Fruit fly (Drosophila melanogaster): ENCODE data around the gene Wnt5.

Wnt5 gene

DNA sequence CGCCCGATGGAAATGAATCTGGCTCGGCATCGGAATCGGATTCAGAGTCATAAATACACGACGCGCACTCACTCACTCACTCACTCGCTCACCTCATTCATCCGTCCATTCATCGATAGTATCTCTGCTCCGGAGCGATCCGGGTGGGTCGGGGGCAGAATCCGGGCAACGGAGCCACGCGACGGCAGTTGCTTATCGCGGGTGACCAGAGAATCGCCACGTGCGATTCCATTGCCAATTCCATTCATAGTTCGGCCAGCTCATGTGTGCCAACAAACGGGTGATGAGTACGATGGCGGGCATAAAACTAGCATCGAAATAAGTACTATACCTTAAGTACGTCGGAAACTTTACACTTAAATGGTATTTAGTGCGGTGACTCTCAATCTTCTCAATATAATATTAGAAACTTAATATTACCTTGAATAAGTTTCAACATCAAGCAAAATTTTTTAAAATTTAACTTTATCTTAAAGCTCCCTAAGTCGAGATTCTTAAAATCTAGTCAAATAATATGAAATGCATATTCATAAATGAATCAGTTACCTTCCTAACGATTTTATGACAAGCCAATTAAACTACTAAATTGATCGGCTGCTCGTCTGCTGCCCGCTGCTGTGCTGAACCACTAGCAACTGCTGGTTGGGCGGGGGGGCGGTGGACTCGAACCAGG is 19.5 kb upstream of the Wnt5 start (continued):
- TF ChIP-seq CG12299 (tag; optimal IDR thresholded peaks at IDR 0.05) (no peak), inv (GFP tag; IDR thresholded peaks at IDR 0.05; ENCODE audit: partially characterized antibody) (no peak), ERR (GFP tag; optimal IDR thresholded peaks at IDR 0.05) (no peak), CG10431 (GFP tag; optimal IDR thresholded peaks at IDR 0.05) (no peak), Optix (GFP tag; IDR thresholded peaks at IDR 0.05) (no peak), CG6791 (GFP tag; IDR thresholded peaks at IDR 0.05; ENCODE audit: partially characterized antibody) (no peak), CG43689 (GFP tag; IDR thresholded peaks at IDR 0.05) (no peak), CG11398 (GFP tag; optimal IDR thresholded peaks at IDR 0.05) (no peak), Sox100B (GFP tag; optimal IDR thresholded peaks at IDR 0.05) (peak; percentile 67), CG11696 (GFP tag; IDR thresholded peaks at IDR 0.05) (peak; percentile 76), CG16779 (GFP tag; IDR thresholded peaks at IDR 0.05) (no peak), fd102C (GFP tag; optimal IDR thresholded peaks at IDR 0.05) (no peak), wek (GFP tag; optimal IDR thresholded peaks at IDR 0.05) (no peak), nmo (GFP tag; optimal IDR thresholded peaks at IDR 0.05) (peak; percentile 59), CG15514 (GFP tag; optimal IDR thresholded peaks at IDR 0.05) (no peak), CG8765 (GFP tag; IDR thresholded peaks at IDR 0.05) (no peak), fu2 (GFP tag; optimal IDR thresholded peaks at IDR 0.05) (no peak), CG4730 (GFP tag; IDR thresholded peaks at IDR 0.05) (no peak), CG10147 (GFP tag; optimal IDR thresholded peaks at IDR 0.05) (peak; percentile 33), br (optimal IDR thresholded peaks at IDR 0.05) (no peak), Hmx (GFP tag; optimal IDR thresholded peaks at IDR 0.05) (no peak), Ravus (GFP tag; IDR thresholded peaks at IDR 0.05) (no peak), btn (GFP tag; optimal IDR thresholded peaks at IDR 0.05) (no peak), GATAe (GFP tag; conservative IDR thresholded peaks at IDR 0.05) (no peak), CG3065 (GFP tag; optimal IDR thresholded peaks at IDR 0.05) (no peak), CG30020 (tag; optimal IDR thresholded peaks at IDR 0.05) (peak; percentile 10), ci (GFP tag; IDR thresholded peaks at IDR 0.05) (no peak), CG6683 (GFP tag; optimal IDR thresholded peaks at IDR 0.05) (peak; percentile 19), gsb (GFP tag; IDR thresholded peaks at IDR 0.05) (no peak), CG11504 (tag; optimal IDR thresholded peaks at IDR 0.05) (peak; percentile 73), Bdp1 (GFP tag; optimal IDR thresholded peaks at IDR 0.05) (no peak), Hey (tag; optimal IDR thresholded peaks at IDR 0.05) (peak; percentile 65), CG2199 (GFP tag; IDR thresholded peaks at IDR 0.05) (no peak), Ets97D (GFP tag; optimal IDR thresholded peaks at IDR 0.05) (no peak), CG14860 (GFP tag; IDR thresholded peaks at IDR 0.05; ENCODE audit: partially characterized antibody) (no peak), vfl (GFP tag; optimal IDR thresholded peaks at IDR 0.05) (no peak), trem (tag; optimal IDR thresholded peaks at IDR 0.05) (peak; percentile 47), p53 (GFP tag; optimal IDR thresholded peaks at IDR 0.05) (no peak), grn (GFP tag; optimal IDR thresholded peaks at IDR 0.05) (no peak), Xbp1 (GFP tag; optimal IDR thresholded peaks at IDR 0.05) (no peak), CG17186 (GFP tag; optimal IDR thresholded peaks at IDR 0.05) (no peak), E2f2 (GFP tag; IDR thresholded peaks at IDR 0.05) (no peak), CG14050 (GFP tag; IDR thresholded peaks at IDR 0.05) (no peak), ac (GFP tag; optimal IDR thresholded peaks at IDR 0.05) (no peak), CG6272 (GFP tag; IDR thresholded peaks at IDR 0.05) (no peak), CG10267 (tag; optimal IDR thresholded peaks at IDR 0.05) (peak; percentile 62), aop (GFP tag; IDR thresholded peaks at IDR 0.05) (no peak), CG13624 (GFP tag; optimal IDR thresholded peaks at IDR 0.05) (no peak), CG7271 (tag; optimal IDR thresholded peaks at IDR 0.05) (peak; percentile 16), Fer2 (tag; optimal IDR thresholded peaks at IDR 0.05) (no peak), Myb (GFP tag; optimal IDR thresholded peaks at IDR 0.05) (no peak), Side (GFP tag; optimal IDR thresholded peaks at IDR 0.05) (no peak)

Measured in whole organism, embryonic.